Fruit fly (Drosophila melanogaster): ENCODE measurements around the gene scpr-A.
A peak's percentile ranks its signal among the peaks of the same experiment; 100 is the strongest.

DNA sequence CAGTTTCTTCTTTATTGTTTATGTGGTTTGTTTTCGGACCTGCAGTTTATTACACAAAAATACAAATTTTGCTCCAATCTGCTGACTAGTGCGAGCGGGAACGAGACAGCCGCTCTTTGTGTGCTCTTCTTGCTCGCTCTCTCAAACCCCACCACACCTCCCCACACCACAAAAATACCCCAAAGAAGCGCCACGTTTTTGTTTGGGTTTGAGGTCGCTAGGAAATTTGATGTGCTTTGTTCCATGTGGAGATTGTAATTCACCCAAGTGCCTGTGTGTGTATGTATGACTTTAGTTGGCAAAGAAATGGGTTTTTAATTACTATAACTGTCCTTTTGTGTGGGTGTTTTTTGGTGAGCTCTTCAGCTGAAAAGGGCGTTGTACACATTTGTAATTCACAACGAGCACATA lies 42.9 kb upstream of the scpr-A start:
- peak; percentile 68 for TF ChIP-seq kay (GFP tag; ENCODE audit: borderline replicate concordance)
- TF ChIP-seq CG7101 (tag; optimal IDR thresholded peaks at IDR 0.05): no peak
- TF ChIP-seq CG1620 (GFP tag; optimal IDR thresholded peaks at IDR 0.05): no peak
- TF ChIP-seq CG7045 (GFP tag; optimal IDR thresholded peaks at IDR 0.05): peak; percentile 9
- no peak for TF ChIP-seq CG12768 (GFP tag; optimal IDR thresholded peaks at IDR 0.05)
